Worm (Caenorhabditis elegans) whole organism, early embryonic: Measurements from ENCODE around the gene srh-83.

Experiments
- B0310.2 ChIP-seq: sonication (generic microtip); optimal IDR thresholded peaks from 2 replicates; lab custom pipeline; 2016; ENCODE audit warnings: mild to moderate bottlenecking, missing genetic modification characterization, missing compliant biosample characterization
- F13C5.2 ChIP-seq: sonication (generic microtip); optimal IDR thresholded peaks from 2 replicates; lab custom pipeline; 2017; ENCODE audit warnings: mild to moderate bottlenecking, missing genetic modification characterization, inconsistent platforms, missing compliant biosample characterization
- aly-1 ChIP-seq: sonication (generic microtip); optimal IDR thresholded peaks from 2 replicates; lab custom pipeline; 2016; ENCODE audit warnings: missing genetic modification characterization, missing compliant biosample characterization
- ama-1 ChIP-seq: fragments of 150-350 bp; optimal IDR thresholded peaks from 2 replicates; lab custom pipeline; 2014
- ceh-13 ChIP-seq: fragments of 200-800 bp; sonication (Bioruptor generic); optimal IDR thresholded peaks from 2 replicates; lab custom pipeline; 2018; ENCODE audit warnings: mild to moderate bottlenecking, missing genetic modification characterization, missing compliant biosample characterization
- ceh-36 ChIP-seq: sonication (generic microtip); optimal IDR thresholded peaks from 2 replicates; lab custom pipeline; 2016; ENCODE audit warnings: missing genetic modification characterization, inconsistent platforms, missing compliant biosample characterization
- ets-7 ChIP-seq: sonication (generic microtip); optimal IDR thresholded peaks from 2 replicates; lab custom pipeline; 2016; ENCODE audit warnings: missing genotype, missing genetic modification characterization, missing compliant biosample characterization
- flt-1 ChIP-seq: fragments of 200-800 bp; sonication (Bioruptor generic); IDR thresholded peaks from 2 replicates; pipeline ENCODE4 v1.3.6; 2022; ENCODE audit warnings: missing genetic modification characterization, missing compliant biosample characterization
- hmbx-1 ChIP-seq: sonication (generic microtip); optimal IDR thresholded peaks from 2 replicates; lab custom pipeline; 2016; ENCODE audit warnings: mild to moderate bottlenecking, missing genetic modification characterization, missing compliant biosample characterization
- hmg-4 ChIP-seq: fragments of 200-800 bp; sonication (Bioruptor generic); optimal IDR thresholded peaks from 2 replicates; lab custom pipeline; 2018; ENCODE audit warnings: mild to moderate bottlenecking, missing genetic modification characterization, missing compliant biosample characterization
- hnd-1 ChIP-seq: sonication (generic microtip); optimal IDR thresholded peaks from 2 replicates; lab custom pipeline; 2016; ENCODE audit warnings: missing genetic modification characterization, missing compliant biosample characterization
- pes-1 ChIP-seq: fragments of 200-800 bp; sonication (Bioruptor generic); IDR thresholded peaks from 2 replicates; pipeline ENCODE4 v1.3.6; 2022; ENCODE audit warnings: missing genetic modification reagents, missing genetic modification characterization, missing compliant biosample characterization
- scrt-1 ChIP-seq: fragments of 200-800 bp; sonication (Bioruptor generic); IDR thresholded peaks from 2 replicates; pipeline ENCODE4 v1.3.6; 2022; ENCODE audit warnings: missing genetic modification characterization, missing compliant biosample characterization
- sea-1 ChIP-seq: fragments of 200-800 bp; sonication (Bioruptor generic); conservative IDR thresholded peaks from 2 replicates; pipeline ENCODE4 v1.3.6; 2022; ENCODE audit warnings: missing genetic modification characterization, missing compliant biosample characterization
- tbx-11 ChIP-seq: fragments of 200-800 bp; sonication (Bioruptor generic); IDR thresholded peaks from 2 replicates; pipeline ENCODE4 v1.3.6; 2022; ENCODE audit warnings: missing genetic modification characterization, missing compliant biosample characterization
- tbx-37 ChIP-seq: fragments of 200-800 bp; sonication (Bioruptor generic); conservative IDR thresholded peaks from 2 replicates; pipeline ENCODE4 v1.3.6; 2022; ENCODE audit warnings: missing genetic modification reagents, missing genetic modification characterization, missing compliant biosample characterization
- tra-4 ChIP-seq: sonication (generic microtip); optimal IDR thresholded peaks from 2 replicates; lab custom pipeline; 2017; ENCODE audit warnings: missing genetic modification characterization, missing compliant biosample characterization

The srh-83 gene

ce11 chrV:7187295-7187694 lies 23.0 kb downstream of the srh-83 start:
- TF ChIP-seq tbx-37 (GFP tag; lab: Robert Waterston, UW) (no peak), ceh-36 (tag; lab: Kevin White, UChicago) (no peak), flt-1 (no peak), hmbx-1 (tag; lab: Kevin White, UChicago) (no peak), tra-4 (no peak), hmg-4 (no peak), tbx-11 (no peak), B0310.2 (tag; lab: Kevin White, UChicago) (no peak), F13C5.2 (tag; lab: Kevin White, UChicago) (no peak), scrt-1 (GFP tag; lab: Robert Waterston, UW) (no peak), hnd-1 (tag; lab: Kevin White, UChicago) (no peak), ama-1 (lab: Kevin White, UChicago) (no peak), sea-1 (no peak), aly-1 (tag; lab: Kevin White, UChicago) (no peak), ceh-13 (no peak)

ce11 chrV:7193562-7193961 lies 29.3 kb downstream of the srh-83 start, which contains the start of gene F09G2.8:
Gene F09G2.8 (minus strand): TSS chrV:7193662.
- no peak for TF ChIP-seq scrt-1 (GFP tag; lab: Robert Waterston, UW)
- TF ChIP-seq tra-4: no peak
- TF ChIP-seq flt-1: no peak
- no peak for TF ChIP-seq aly-1 (tag; lab: Kevin White, UChicago)
- no peak for TF ChIP-seq hnd-1 (tag; lab: Kevin White, UChicago)
- no peak for TF ChIP-seq pes-1 (GFP tag; lab: Robert Waterston, UW)

ce11 chrV:7194818-7195217 lies 30.5 kb downstream of the srh-83 start:
- TF ChIP-seq flt-1 (no peak), hmbx-1 (tag; lab: Kevin White, UChicago) (no peak), ceh-36 (tag; lab: Kevin White, UChicago) (no peak), aly-1 (tag; lab: Kevin White, UChicago) (no peak), ceh-13 (no peak), hmg-4 (no peak), hnd-1 (tag; lab: Kevin White, UChicago) (no peak), tra-4 (no peak), sea-1 (no peak), tbx-37 (GFP tag; lab: Robert Waterston, UW) (no peak), tbx-11 (no peak), ama-1 (lab: Kevin White, UChicago) (no peak), scrt-1 (GFP tag; lab: Robert Waterston, UW) (no peak), ets-7 (no peak), F13C5.2 (tag; lab: Kevin White, UChicago) (no peak)

- TF ChIP-seq ceh-36 (tag; lab: Kevin White, UChicago): no peak
- no peak for TF ChIP-seq scrt-1 (GFP tag; lab: Robert Waterston, UW)
- no peak for TF ChIP-seq sea-1
- no peak for TF ChIP-seq F13C5.2 (tag; lab: Kevin White, UChicago)
- TF ChIP-seq tbx-37 (GFP tag; lab: Robert Waterston, UW): no peak
- TF ChIP-seq ets-7: no peak
- TF ChIP-seq hmg-4: no peak
- no peak for TF ChIP-seq ama-1 (lab: Kevin White, UChicago)
- TF ChIP-seq B0310.2 (tag; lab: Kevin White, UChicago): no peak
- TF ChIP-seq tra-4: no peak
- TF ChIP-seq hmbx-1 (tag; lab: Kevin White, UChicago): no peak
- no peak for TF ChIP-seq ceh-13
- TF ChIP-seq aly-1 (tag; lab: Kevin White, UChicago): no peak
- no peak for TF ChIP-seq pes-1 (GFP tag; lab: Robert Waterston, UW)
- no peak for TF ChIP-seq tbx-11
- TF ChIP-seq flt-1: no peak
- no peak for TF ChIP-seq hnd-1 (tag; lab: Kevin White, UChicago)
Measured at ce11 chrV:7196037-7196436, 31.7 kb downstream of the srh-83 start, which contains the start of gene attf-2. Gene attf-2 (minus strand): TSS chrV:7196137.

ce11 chrV:7196498-7196966 lies 32.2 kb downstream of the srh-83 start, which contains the start of gene F09G2.2:
Gene F09G2.2 (plus strand): TSS chrV:7196916.
- TF ChIP-seq ama-1 (lab: Kevin White, UChicago) (no peak), tbx-37 (GFP tag; lab: Robert Waterston, UW) (no peak), B0310.2 (tag; lab: Kevin White, UChicago) (no peak), sea-1 (no peak), tbx-11 (no peak), hmbx-1 (tag; lab: Kevin White, UChicago) (no peak), F13C5.2 (tag; lab: Kevin White, UChicago) (peak; percentile 59), ets-7 (no peak), hnd-1 (tag; lab: Kevin White, UChicago) (no peak), scrt-1 (GFP tag; lab: Robert Waterston, UW) (no peak), hmg-4 (peak; percentile 19), flt-1 (0 out of 2 replicates have a peak, but pooled peaks have one; percentile 12)

ce11 chrV:7197036-7197435 lies 32.7 kb downstream of the srh-83 start:
- TF ChIP-seq ets-7 (no peak), tbx-37 (GFP tag; lab: Robert Waterston, UW) (no peak), hnd-1 (tag; lab: Kevin White, UChicago) (no peak)

ce11 chrV:7198403-7198802 lies 34.1 kb downstream of the srh-83 start:
- TF ChIP-seq sea-1: no peak
- TF ChIP-seq tbx-37 (GFP tag; lab: Robert Waterston, UW): no peak
- TF ChIP-seq ama-1 (lab: Kevin White, UChicago): peak; percentile 21

- TF ChIP-seq B0310.2 (tag; lab: Kevin White, UChicago): no peak
- no peak for TF ChIP-seq hmg-4
- no peak for TF ChIP-seq sea-1
Measured at ce11 chrV:7199077-7199476, 34.8 kb downstream of the srh-83 start.
